Worm (Caenorhabditis elegans) whole organism, L4 larva: ENCODE results near the gene F26F4.6.

ENCODE experiments used
- R02D3.7 ChIP-seq: fragments of 150-350 bp; sonication (generic microtip); optimal IDR thresholded peaks from 3 replicates; lab custom pipeline; 2014; ENCODE audit warnings: missing biosample characterization, missing genetic modification characterization
- aha-1 ChIP-seq: fragments of 150-350 bp; peaks from one replicate; lab custom pipeline; 2014; ENCODE audit warnings: missing biosample characterization, missing genetic modification characterization
- ceh-28 ChIP-seq: fragments of 150-350 bp; optimal IDR thresholded peaks from 2 replicates; lab custom pipeline; 2014; ENCODE audit warnings: missing biosample characterization, missing genetic modification reagents, missing genetic modification characterization
- fkh-10 ChIP-seq: fragments of 150-350 bp; optimal IDR thresholded peaks from 2 replicates; lab custom pipeline; 2014; ENCODE audit warnings: missing biosample characterization, missing genetic modification reagents, missing genetic modification characterization
- lsy-2 ChIP-seq, 2 experiments: fragments of 150-350 bp in 1 of 2; sonication (generic microtip) in 1 of 2; optimal IDR thresholded peaks; 2 replicates each; lab custom pipeline; 2014 to 2017; ENCODE audit warnings: missing biosample characterization in 2 of 2, missing genetic modification characterization in 2 of 2
- mep-1 ChIP-seq: fragments of 150-350 bp; sonication (generic microtip); optimal IDR thresholded peaks from 3 replicates; lab custom pipeline; 2014; ENCODE audit warnings: missing biosample characterization, missing genetic modification characterization
- nhr-11 ChIP-seq: fragments of 150-350 bp; optimal IDR thresholded peaks from 2 replicates; lab custom pipeline; 2014; ENCODE audit warnings: missing biosample characterization, missing genetic modification characterization
- tra-1 ChIP-seq: fragments of 200-800 bp; sonication (Bioruptor generic); IDR thresholded peaks from 2 replicates; pipeline ENCODE4 v1.3.6; 2022; ENCODE audit warnings: missing genetic modification reagents, missing genetic modification characterization, missing compliant biosample characterization
- unc-62 ChIP-seq, 3 experiments: fragments of 150-350 bp in 1 of 3; sonication (generic microtip); optimal IDR thresholded peaks in 2 of 3; peaks in 1 of 3; 1 replicate in 1 of 3; 2 replicates in 2 of 3; lab custom pipeline; 2014 to 2017; ENCODE audit warnings: missing biosample characterization in 3 of 3, missing genetic modification characterization in 3 of 3, missing genetic modification reagents in 3 of 3, missing genotype in 1 of 3
- vab-7 ChIP-seq: fragments of 200-800 bp; sonication (Bioruptor generic); IDR thresholded peaks from 2 replicates; pipeline ENCODE4 v1.3.6; 2022; ENCODE audit warnings: missing genetic modification reagents, missing genetic modification characterization, missing compliant biosample characterization
- ztf-11 ChIP-seq: fragments of 150-350 bp; optimal IDR thresholded peaks from 2 replicates; lab custom pipeline; 2014; ENCODE audit warnings: missing biosample characterization, missing genetic modification characterization

DNA sequence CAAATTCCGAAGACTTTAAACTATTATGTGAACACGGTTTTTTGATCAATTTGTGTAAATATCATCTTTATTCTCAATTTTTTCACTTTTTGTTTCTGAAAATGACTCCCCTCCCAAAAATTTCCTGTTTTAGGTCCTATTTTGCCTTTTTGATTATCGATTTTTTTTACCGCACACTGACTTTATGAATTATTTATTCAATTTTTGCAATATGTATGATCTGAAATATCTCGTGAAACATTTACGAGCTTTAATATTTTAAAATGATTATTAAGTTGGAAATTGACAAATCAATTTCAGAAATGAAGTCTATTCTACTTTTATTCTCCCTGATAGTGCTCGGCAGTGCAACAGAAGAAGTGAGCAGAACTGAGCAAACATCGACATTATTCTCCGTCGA is 14.0 kb downstream of the F26F4.6 start, which contains the start of gene C35D10.1:
- TF ChIP-seq vab-7 (no peak), tra-1 (GFP tag; lab: Robert Waterston, UW) (no peak), mep-1 (tag; lab: Kevin White, UChicago) (no peak), ceh-28 (tag; lab: Kevin White, UChicago) (peak; percentile 38), fkh-10 (GFP tag; lab: Kevin White, UChicago) (no peak), unc-62 (GFP tag; optimal IDR thresholded peaks at IDR 0.05 in 1 of 2; lab: Kevin White, UChicago) (no peak), unc-62 (tag; optimal IDR thresholded peaks at IDR 0.05; lab: Kevin White, UChicago) (no peak), R02D3.7 (tag; lab: Kevin White, UChicago) (no peak), aha-1 (tag; lab: Kevin White, UChicago) (no peak), ztf-11 (no peak), lsy-2 (tag; optimal IDR thresholded peaks at IDR 0.05; lab: Kevin White, UChicago) (no peak), nhr-11 (tag; lab: Kevin White, UChicago) (no peak)
